1 fruit fly cellular context compared by ENCODE assay signal in genomic region chrX:11678539-11679040, dm6.
TF ChIP-seq lines count a peak whose summit lies in the region.

TSS of gene Vlet (minus strand) at chrX:11678589.
TSS of gene bif (plus strand) at chrX:11678970.

TF ChIP-seq in whole organism, embryonic, 481 proteins besides CTCF, POLR2A, EP300 and RAD21 (continued from another document):
- TF ChIP-seq HmgZ (tag; optimal IDR thresholded peaks at IDR 0.05; lab: Kevin White, UChicago) (peak; percentile 31), Ptx1 (GFP tag; IDR thresholded peaks at IDR 0.05; lab: Robert Waterston, UW) (peak; percentile 52), al (GFP tag; IDR thresholded peaks at IDR 0.05; lab: Robert Waterston, UW) (peak; percentile 45), CG2678 (tag; optimal IDR thresholded peaks at IDR 0.05; lab: Kevin White, UChicago) (no peak), lbe (GFP tag; optimal IDR thresholded peaks at IDR 0.05; lab: Kevin White, UChicago) (peak; percentile 42), CG8388 (GFP tag; optimal IDR thresholded peaks at IDR 0.05; lab: Kevin White, UChicago) (peak; percentile 73), en (GFP tag; optimal IDR thresholded peaks at IDR 0.05; lab: Kevin White, UChicago) (no peak), oc (tag; optimal IDR thresholded peaks at IDR 0.05; lab: Kevin White, UChicago) (peak; percentile 39), CG12155 (GFP tag; optimal IDR thresholded peaks at IDR 0.05; lab: Kevin White, UChicago) (peak; percentile 41), gt (GFP tag; IDR thresholded peaks at IDR 0.05; lab: Robert Waterston, UW) (0 out of 2 replicates have a peak, but pooled peaks have one; percentile 31), CG9215 (GFP tag; IDR thresholded peaks at IDR 0.05; lab: Robert Waterston, UW) (peak; percentile 71), Dll (GFP tag; IDR thresholded peaks at IDR 0.05; lab: Robert Waterston, UW; ENCODE audit: partially characterized antibody) (peak; percentile 61; the same call in 1 of the 4 replicates), row (GFP tag; IDR thresholded peaks at IDR 0.05; lab: Robert Waterston, UW) (peak; percentile 76), odd (GFP tag; optimal IDR thresholded peaks at IDR 0.05; lab: Kevin White, UChicago) (no peak), CkIIα-i1 (GFP tag; IDR thresholded peaks at IDR 0.05; lab: Robert Waterston, UW) (no peak), shn (GFP tag; optimal IDR thresholded peaks at IDR 0.05; lab: Kevin White, UChicago) (peak; percentile 11), CG10565 (GFP tag; optimal IDR thresholded peaks at IDR 0.05; lab: Kevin White, UChicago) (no peak), zfh2 (GFP tag; optimal IDR thresholded peaks at IDR 0.05; lab: Kevin White, UChicago) (peak; percentile 57), zen (tag; optimal IDR thresholded peaks at IDR 0.05; lab: Kevin White, UChicago) (peak; percentile 62), Atf3 (GFP tag; optimal IDR thresholded peaks at IDR 0.05; lab: Kevin White, UChicago) (no peak), bigmax (GFP tag; optimal IDR thresholded peaks at IDR 0.05; lab: Kevin White, UChicago) (no peak), CG11398 (GFP tag; optimal IDR thresholded peaks at IDR 0.05; lab: Kevin White, UChicago) (no peak), her (GFP tag; optimal IDR thresholded peaks at IDR 0.05; lab: Kevin White, UChicago) (peak; percentile 36), dmrt99B (tag; optimal IDR thresholded peaks at IDR 0.05; lab: Kevin White, UChicago) (peak; percentile 61), CG11093 (GFP tag; IDR thresholded peaks at IDR 0.05; lab: Robert Waterston, UW) (no peak), Hsf (GFP tag; optimal IDR thresholded peaks at IDR 0.05; lab: Kevin White, UChicago) (peak; percentile 33), Scr (GFP tag; IDR thresholded peaks at IDR 0.05; lab: Robert Waterston, UW; ENCODE audit: partially characterized antibody) (peak; percentile 62), CG31224 (GFP tag; IDR thresholded peaks at IDR 0.05; lab: Robert Waterston, UW) (no peak), gcm (GFP tag; optimal IDR thresholded peaks at IDR 0.05; lab: Kevin White, UChicago) (peak; percentile 18), CG10321 (GFP tag; IDR thresholded peaks at IDR 0.05; lab: Robert Waterston, UW) (no peak), chn (GFP tag; optimal IDR thresholded peaks at IDR 0.05; lab: Kevin White, UChicago) (peak; percentile 43), chif (GFP tag; optimal IDR thresholded peaks at IDR 0.05; lab: Kevin White, UChicago) (peak in 1 of 2 experiments; percentile 46), stwl (tag; optimal IDR thresholded peaks at IDR 0.05; lab: Kevin White, UChicago) (peak; percentile 48), D19A (tag; optimal IDR thresholded peaks at IDR 0.05; lab: Kevin White, UChicago) (peak; percentile 56), exex (tag; optimal IDR thresholded peaks at IDR 0.05; lab: Kevin White, UChicago) (no peak), CG1832 (GFP tag; optimal IDR thresholded peaks at IDR 0.05; lab: Kevin White, UChicago) (no peak), seq (GFP tag; IDR thresholded peaks at IDR 0.05; lab: Robert Waterston, UW) (peak; percentile 50; the same call in 1 of the 2 replicates), CG2889 (GFP tag; IDR thresholded peaks at IDR 0.05; lab: Robert Waterston, UW) (no peak), ara (GFP tag; IDR thresholded peaks at IDR 0.05; lab: Robert Waterston, UW) (no peak), CG30431 (GFP tag; optimal IDR thresholded peaks at IDR 0.05; lab: Kevin White, UChicago) (peak; percentile 32), CG13775 (GFP tag; optimal IDR thresholded peaks at IDR 0.05; lab: Kevin White, UChicago) (peak; percentile 78), Max (GFP tag; optimal IDR thresholded peaks at IDR 0.05; lab: Kevin White, UChicago) (peak; percentile 31), knrl (GFP tag; IDR thresholded peaks at IDR 0.05; lab: Robert Waterston, UW; ENCODE audit: partially characterized antibody) (peak; percentile 50; the same call in 2 of the 3 replicates), gsb (GFP tag; IDR thresholded peaks at IDR 0.05; lab: Robert Waterston, UW) (no peak), lilli (GFP tag; optimal IDR thresholded peaks at IDR 0.05; lab: Kevin White, UChicago) (peak; percentile 60), CrebB (tag; optimal IDR thresholded peaks at IDR 0.05; lab: Kevin White, UChicago) (peak; percentile 25), nom (GFP tag; optimal IDR thresholded peaks at IDR 0.05; lab: Kevin White, UChicago) (no peak), B-H1 (GFP tag; IDR thresholded peaks at IDR 0.05; lab: Robert Waterston, UW) (no peak), Hr39 (optimal IDR thresholded peaks at IDR 0.05; lab: Kevin White, UChicago) (no peak), ato (GFP tag; IDR thresholded peaks at IDR 0.05; lab: Robert Waterston, UW; ENCODE audit: partially characterized antibody) (0 out of 2 replicates have a peak, but pooled peaks have one; percentile 49), Doc2 (GFP tag; IDR thresholded peaks at IDR 0.05; lab: Robert Waterston, UW) (no peak), sc (optimal IDR thresholded peaks at IDR 0.05; lab: Kevin White, UChicago) (no peak), sc (GFP tag; optimal IDR thresholded peaks at IDR 0.05; lab: Kevin White, UChicago) (peak; percentile 39), Mes4 (GFP tag; optimal IDR thresholded peaks at IDR 0.05; lab: Kevin White, UChicago) (no peak), CG4854 (GFP tag; optimal IDR thresholded peaks at IDR 0.05; lab: Kevin White, UChicago) (no peak), gce (GFP tag; IDR thresholded peaks at IDR 0.05; lab: Robert Waterston, UW) (no peak), Xrp1 (GFP tag; IDR thresholded peaks at IDR 0.05; lab: Robert Waterston, UW) (peak; percentile 40; the same call in 1 of the 2 replicates), pnt (GFP tag; optimal IDR thresholded peaks at IDR 0.05; lab: Kevin White, UChicago) (peak; percentile 43), caup (GFP tag; optimal IDR thresholded peaks at IDR 0.05; lab: Kevin White, UChicago; ENCODE audit: severe bottlenecking) (peak; percentile 64), CG11456 (GFP tag; IDR thresholded peaks at IDR 0.05; lab: Robert Waterston, UW) (0 out of 3 replicates have a peak, but pooled peaks have one; percentile 61), CG13624 (GFP tag; optimal IDR thresholded peaks at IDR 0.05; lab: Kevin White, UChicago) (peak; percentile 23), pita (GFP tag; optimal IDR thresholded peaks at IDR 0.05; lab: Kevin White, UChicago) (no peak), H15 (GFP tag; IDR thresholded peaks at IDR 0.05; lab: Robert Waterston, UW) (no peak; the same call in 2 of the 3 replicates), Fer3 (tag; optimal IDR thresholded peaks at IDR 0.05; lab: Kevin White, UChicago) (peak; percentile 69), CG17328 (GFP tag; IDR thresholded peaks at IDR 0.05; lab: Robert Waterston, UW) (no peak), Camta (GFP tag; optimal IDR thresholded peaks at IDR 0.05; lab: Kevin White, UChicago) (peak; percentile 20), Chrac-16 (GFP tag; optimal IDR thresholded peaks at IDR 0.05; lab: Kevin White, UChicago) (peak; percentile 64), CG15601 (tag; optimal IDR thresholded peaks at IDR 0.05; lab: Kevin White, UChicago) (peak; percentile 45), sd (tag; optimal IDR thresholded peaks at IDR 0.05; lab: Kevin White, UChicago) (no peak), CG6254 (GFP tag; optimal IDR thresholded peaks at IDR 0.05; lab: Kevin White, UChicago) (peak; percentile 9), CG16815 (GFP tag; optimal IDR thresholded peaks at IDR 0.05; lab: Kevin White, UChicago) (peak; percentile 44), fd96Cb (tag; optimal IDR thresholded peaks at IDR 0.05; lab: Kevin White, UChicago) (peak; percentile 52), CG32772 (GFP tag; IDR thresholded peaks at IDR 0.05; lab: Robert Waterston, UW) (peak; percentile 59; the same call in 1 of the 2 replicates), HHEX (GFP tag; optimal IDR thresholded peaks at IDR 0.05; lab: Kevin White, UChicago) (peak; percentile 52), run (tag; optimal IDR thresholded peaks at IDR 0.05; lab: Kevin White, UChicago) (no peak), gsb-n (tag; optimal IDR thresholded peaks at IDR 0.05; lab: Kevin White, UChicago) (peak; percentile 40), CG14050 (GFP tag; IDR thresholded peaks at IDR 0.05; lab: Robert Waterston, UW) (no peak), hth (optimal IDR thresholded peaks at IDR 0.05; lab: Kevin White, UChicago) (no peak), az2 (GFP tag; optimal IDR thresholded peaks at IDR 0.05; lab: Kevin White, UChicago) (peak; percentile 67), CG13287 (GFP tag; IDR thresholded peaks at IDR 0.05; lab: Robert Waterston, UW; ENCODE audit: partially characterized antibody) (peak; percentile 62), CG6765 (GFP tag; optimal IDR thresholded peaks at IDR 0.05; lab: Kevin White, UChicago) (peak; percentile 28), gem (tag; optimal IDR thresholded peaks at IDR 0.05; lab: Kevin White, UChicago) (peak; percentile 82), Ets97D (GFP tag; optimal IDR thresholded peaks at IDR 0.05; lab: Kevin White, UChicago) (peak; percentile 25), CG11723 (GFP tag; optimal IDR thresholded peaks at IDR 0.05; lab: Kevin White, UChicago) (peak; percentile 40), CG9437 (GFP tag; optimal IDR thresholded peaks at IDR 0.05; lab: Kevin White, UChicago) (peak; percentile 64), CG17829 (tag; optimal IDR thresholded peaks at IDR 0.05; lab: Kevin White, UChicago) (peak; percentile 69), insv (GFP tag; optimal IDR thresholded peaks at IDR 0.05; lab: Kevin White, UChicago) (peak in 1 of 2 experiments; percentile 27), pb (GFP tag; optimal IDR thresholded peaks at IDR 0.05; lab: Kevin White, UChicago) (no peak), fu2 (GFP tag; optimal IDR thresholded peaks at IDR 0.05; lab: Kevin White, UChicago) (peak; percentile 0), gfzf (GFP tag; optimal IDR thresholded peaks at IDR 0.05; lab: Kevin White, UChicago) (no peak), CG9727 (GFP tag; optimal IDR thresholded peaks at IDR 0.05; lab: Kevin White, UChicago) (peak; percentile 78), Ssrp (tag; optimal IDR thresholded peaks at IDR 0.05; lab: Kevin White, UChicago) (peak; percentile 59), CG13894 (tag; optimal IDR thresholded peaks at IDR 0.05; lab: Kevin White, UChicago) (no peak), Hmr (GFP tag; optimal IDR thresholded peaks at IDR 0.05; lab: Kevin White, UChicago) (peak; percentile 71), CG14441 (GFP tag; IDR thresholded peaks at IDR 0.05; lab: Robert Waterston, UW) (peak; percentile 43; the same call in 1 of the 2 replicates), Med (GFP tag; lab: Kevin White, UChicago) (peak; percentile 85), CoRest (tag; optimal IDR thresholded peaks at IDR 0.05; lab: Kevin White, UChicago) (peak; percentile 85), CG31365 (tag; optimal IDR thresholded peaks at IDR 0.05; lab: Kevin White, UChicago) (no peak), CG5245 (GFP tag; optimal IDR thresholded peaks at IDR 0.05; lab: Kevin White, UChicago) (peak; percentile 26), CG31441 (GFP tag; IDR thresholded peaks at IDR 0.05; lab: Robert Waterston, UW) (peak; percentile 78; the same call in 1 of the 2 replicates), CG32767 (GFP tag; IDR thresholded peaks at IDR 0.05; lab: Robert Waterston, UW) (no peak), h (optimal IDR thresholded peaks at IDR 0.05; lab: Kevin White, UChicago) (no peak)
